Worm (Caenorhabditis elegans): Measurements from ENCODE around the gene F28C1.3.

ce11 chrV:12455695-12456094 lies 12.8 kb upstream of the F28C1.3 start:
- TF ChIP-seq nhr-11 (tag; optimal IDR thresholded peaks at IDR 0.05) (no peak), syd-9 (tag; optimal IDR thresholded peaks at IDR 0.05) (no peak), pat-9 (tag; optimal IDR thresholded peaks at IDR 0.05) (no peak)

Measured in whole organism, late embryonic.